Fruit fly (Drosophila melanogaster) whole organism, pupa: ENCODE results near the gene vih.

Source experiments
- CG10348 ChIP-seq: fragments of 200-800 bp; sonication (Bioruptor generic); IDR thresholded peaks from 2 replicates; pipeline ENCODE4 v1.3.6; 2022; ENCODE audit warnings: missing biosample characterization, missing genetic modification characterization
- CG12605 ChIP-seq: fragments of 200-800 bp; sonication (Bioruptor generic); IDR thresholded peaks from 2 replicates; pipeline ENCODE4 v1.3.6; 2022; ENCODE audit warnings: missing biosample characterization, missing genetic modification characterization
- CG13204 ChIP-seq: fragments of 200-800 bp; sonication (Bioruptor generic); optimal IDR thresholded peaks from 2 replicates; lab custom pipeline; 2018; ENCODE audit warnings: missing biosample characterization, mild to moderate bottlenecking, missing genetic modification characterization, moderate library complexity
- CG14655 ChIP-seq: fragments of 200-800 bp; sonication (Bioruptor generic); optimal IDR thresholded peaks from 3 replicates; lab custom pipeline; 2017; ENCODE audit warnings: mild to moderate bottlenecking, missing biosample characterization, missing genetic modification reagents, missing genetic modification characterization
- CG15710 ChIP-seq: fragments of 200-800 bp; sonication (Bioruptor generic); optimal IDR thresholded peaks from 2 replicates; lab custom pipeline; 2018; ENCODE audit warnings: missing biosample characterization, mild to moderate bottlenecking, missing genetic modification characterization, moderate library complexity
- CG17806 ChIP-seq: fragments of 200-800 bp; sonication (Bioruptor generic); optimal IDR thresholded peaks from 2 replicates; lab custom pipeline; 2018; ENCODE audit warnings: missing biosample characterization, mild to moderate bottlenecking, missing genetic modification characterization, moderate library complexity
- CG32121 ChIP-seq: fragments of 200-800 bp; sonication (Bioruptor generic); IDR thresholded peaks from 2 replicates; pipeline ENCODE4 v1.3.6; 2022; ENCODE audit warnings: missing biosample characterization, missing genetic modification characterization
- CG34367 ChIP-seq: fragments of 200-800 bp; sonication (Bioruptor generic); optimal IDR thresholded peaks from 2 replicates; lab custom pipeline; 2018; ENCODE audit warnings: missing biosample characterization, mild to moderate bottlenecking, missing genetic modification characterization
- CG4496 ChIP-seq: fragments of 200-800 bp; sonication (Bioruptor generic); IDR thresholded peaks from 3 replicates; pipeline ENCODE4 v1.3.6; 2022; ENCODE audit warnings: missing biosample characterization, missing genetic modification characterization
- CG8159 ChIP-seq: fragments of 200-800 bp; sonication (Bioruptor generic); optimal IDR thresholded peaks from 3 replicates; lab custom pipeline; 2018; ENCODE audit warnings: missing biosample characterization, mild to moderate bottlenecking, missing genetic modification characterization, moderate library complexity
- CG8301 ChIP-seq: fragments of 200-800 bp; sonication (Bioruptor generic); optimal IDR thresholded peaks from 2 replicates; lab custom pipeline; 2018; ENCODE audit warnings: missing biosample characterization, mild to moderate bottlenecking, missing genetic modification characterization
- CG9948 ChIP-seq: fragments of 200-800 bp; sonication (Bioruptor generic); optimal IDR thresholded peaks from 2 replicates; lab custom pipeline; 2018; ENCODE audit warnings: missing biosample characterization, mild to moderate bottlenecking, missing genetic modification characterization, moderate library complexity
- D1 ChIP-seq: fragments of 200-800 bp; sonication (Bioruptor generic); optimal IDR thresholded peaks from 2 replicates; lab custom pipeline; 2018; ENCODE audit warnings: missing biosample characterization, mild to moderate bottlenecking, missing genetic modification characterization, moderate library complexity
- EcR ChIP-seq: fragments of 200-800 bp; sonication (Bioruptor generic); optimal IDR thresholded peaks from 3 replicates; lab custom pipeline; 2019; ENCODE audit warnings: missing biosample characterization, missing genetic modification characterization, mild to moderate bottlenecking, moderate library complexity, missing genetic modification reagents
- Ets98B ChIP-seq: fragments of 200-800 bp; sonication (Bioruptor generic); IDR thresholded peaks from 2 replicates; pipeline ENCODE4 v1.3.6; 2022; ENCODE audit warnings: missing biosample characterization, missing genetic modification characterization
- Pif1A ChIP-seq: fragments of 200-800 bp; sonication (Bioruptor generic); optimal IDR thresholded peaks from 3 replicates; lab custom pipeline; 2016; ENCODE audit warnings: missing biosample characterization, missing genetic modification characterization
- Pif1B ChIP-seq: fragments of 200-800 bp; sonication (Bioruptor generic); optimal IDR thresholded peaks from 3 replicates; lab custom pipeline; 2016; ENCODE audit warnings: missing biosample characterization, missing genetic modification characterization
- Snoo ChIP-seq: fragments of 200-800 bp; sonication (Bioruptor generic); optimal IDR thresholded peaks from 3 replicates; lab custom pipeline; 2017; ENCODE audit warnings: missing biosample characterization, mild to moderate bottlenecking, missing genetic modification characterization, inconsistent platforms
- fd96Ca ChIP-seq: fragments of 200-800 bp; sonication (Bioruptor generic); IDR thresholded peaks from 3 replicates; pipeline ENCODE4 v1.3.6; 2022; ENCODE audit warnings: missing biosample characterization, missing genetic modification characterization
- gl ChIP-seq: fragments of 200-800 bp; sonication (Bioruptor generic); optimal IDR thresholded peaks from 2 replicates; lab custom pipeline; 2018; ENCODE audit warnings: missing biosample characterization, mild to moderate bottlenecking, missing genetic modification characterization
- rn ChIP-seq: fragments of 200-800 bp; sonication (Bioruptor generic); IDR thresholded peaks from 2 replicates; pipeline ENCODE4 v1.3.6; 2022; ENCODE audit warnings: missing biosample characterization, missing genetic modification characterization

vih gene

DNA sequence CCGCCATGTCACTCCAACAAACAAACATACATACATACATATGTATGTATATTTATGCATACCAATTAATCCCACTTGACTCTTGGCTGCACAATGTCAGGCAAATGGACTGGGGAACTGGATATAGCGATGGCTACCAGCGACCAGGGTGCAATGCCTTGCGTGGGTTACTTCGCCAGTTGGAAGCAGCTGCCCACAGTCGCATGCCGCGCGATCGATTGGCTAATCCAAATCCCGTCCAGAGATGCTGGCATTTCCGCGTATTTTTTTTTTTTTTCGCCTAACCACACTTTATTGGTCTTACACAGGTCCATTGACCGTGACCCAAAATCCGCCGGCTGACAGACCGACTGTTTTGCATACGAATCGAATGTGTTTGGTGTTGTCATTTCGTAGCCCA lies 9.8 kb upstream of the vih start:
- TF ChIP-seq CG15710 (tag; lab: Kevin White, UChicago) = no peak
- no peak for TF ChIP-seq CG4496
- TF ChIP-seq CG10348 (GFP tag; lab: Robert Waterston, UW) = no peak

DNA sequence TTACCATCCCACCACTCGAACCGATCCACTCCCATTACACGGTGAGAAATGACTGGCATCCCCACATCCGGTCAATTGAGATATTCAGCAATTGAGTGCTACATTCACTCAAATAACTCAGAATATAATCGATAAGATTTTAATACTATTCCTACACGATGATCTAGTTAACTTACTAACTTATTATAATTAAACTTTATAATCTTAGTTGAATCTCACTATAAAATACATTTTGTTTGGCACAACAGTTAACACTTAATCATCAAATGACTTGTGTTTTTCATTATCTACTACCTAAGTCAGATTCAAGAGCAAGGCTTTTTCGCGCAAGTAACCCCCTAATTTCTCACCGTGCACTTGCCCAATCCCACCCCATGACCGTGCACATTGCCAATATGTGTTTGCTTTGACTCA lies 8.8 kb upstream of the vih start:
- TF ChIP-seq CG8301 (tag; lab: Kevin White, UChicago) (peak; percentile 92), CG8159 (tag; lab: Kevin White, UChicago) (peak; percentile 87), CG14655 (GFP tag; lab: Kevin White, UChicago) (peak; percentile 95), fd96Ca (GFP tag; lab: Robert Waterston, UW) (peak; percentile 69; the same call in 2 of the 3 replicates), CG17806 (tag; lab: Kevin White, UChicago) (peak; percentile 76), Pif1B (peak; percentile 83), rn (GFP tag; lab: Robert Waterston, UW) (0 out of 2 replicates have a peak, but pooled peaks have one; percentile 25), CG32121 (peak; percentile 73), D1 (tag; lab: Kevin White, UChicago) (peak; percentile 75), CG13204 (GFP tag; lab: Kevin White, UChicago) (no peak), CG15710 (tag; lab: Kevin White, UChicago) (peak; percentile 85), CG12605 (GFP tag; lab: Robert Waterston, UW) (0 out of 2 replicates have a peak, but pooled peaks have one; percentile 20), Pif1A (GFP tag; lab: Kevin White, UChicago) (peak; percentile 84), CG9948 (peak; percentile 82), gl (peak; percentile 60), CG4496 (no peak; the same call in none of the 3 replicates), Ets98B (GFP tag; lab: Robert Waterston, UW) (peak; percentile 67), CG34367 (tag; lab: Kevin White, UChicago) (peak; percentile 75), EcR (GFP tag; lab: Kevin White, UChicago) (no peak), Snoo (peak; percentile 86), CG10348 (GFP tag; lab: Robert Waterston, UW) (peak; percentile 20; the same call in 1 of the 2 replicates)

- TF ChIP-seq EcR (GFP tag; lab: Kevin White, UChicago) (no peak), CG13204 (GFP tag; lab: Kevin White, UChicago) (no peak), CG4496 (0 out of 3 replicates have a peak, but pooled peaks have one; percentile 32), CG9948 (peak; percentile 18), fd96Ca (GFP tag; lab: Robert Waterston, UW) (0 out of 3 replicates have a peak, but pooled peaks have one; percentile 15), CG32121 (peak; percentile 35; the same call in 1 of the 2 replicates), CG12605 (GFP tag; lab: Robert Waterston, UW) (no peak), CG17806 (tag; lab: Kevin White, UChicago) (peak; percentile 6), CG15710 (tag; lab: Kevin White, UChicago) (peak; percentile 11)
Measured at dm6 chr3L:12496428-12497344, 7.4 kb upstream of the vih start, which contains the start of gene CG10657. CG10657 (minus strand) TSS chr3L:12497216.

DNA sequence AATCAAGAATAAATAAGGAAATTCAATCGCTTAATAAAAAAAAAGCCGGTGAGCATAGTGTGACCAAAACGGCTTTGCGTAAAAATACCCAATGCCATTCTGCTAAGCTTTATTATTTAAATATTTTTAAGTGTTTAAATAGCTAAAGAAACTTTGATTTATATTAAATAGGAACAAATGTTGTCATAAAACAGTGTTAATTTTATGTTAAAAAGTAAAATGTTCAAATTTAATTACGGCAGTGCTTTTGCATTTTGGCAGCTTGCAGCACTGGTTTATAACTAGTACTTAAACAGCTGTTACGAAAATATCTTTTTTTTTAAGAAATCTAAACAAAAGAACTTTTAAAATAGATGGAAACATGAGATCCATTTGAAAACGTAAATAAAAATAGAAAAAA lies 2.8 kb upstream of the vih start, which contains the start of the genes CG10638 and CG10681:
CG10638 (minus strand) TSS at position 63 of the 400 bp plus-strand sequence.
CG10681 (plus strand) TSS at position 265 of the 400 bp plus-strand sequence.
- TF ChIP-seq Snoo (peak; percentile 27), Pif1A (GFP tag; lab: Kevin White, UChicago) (no peak), Pif1B (no peak), CG15710 (tag; lab: Kevin White, UChicago) (peak; percentile 40), CG9948 (peak; percentile 3), CG17806 (tag; lab: Kevin White, UChicago) (peak; percentile 11), CG8159 (tag; lab: Kevin White, UChicago) (peak; percentile 16)

DNA sequence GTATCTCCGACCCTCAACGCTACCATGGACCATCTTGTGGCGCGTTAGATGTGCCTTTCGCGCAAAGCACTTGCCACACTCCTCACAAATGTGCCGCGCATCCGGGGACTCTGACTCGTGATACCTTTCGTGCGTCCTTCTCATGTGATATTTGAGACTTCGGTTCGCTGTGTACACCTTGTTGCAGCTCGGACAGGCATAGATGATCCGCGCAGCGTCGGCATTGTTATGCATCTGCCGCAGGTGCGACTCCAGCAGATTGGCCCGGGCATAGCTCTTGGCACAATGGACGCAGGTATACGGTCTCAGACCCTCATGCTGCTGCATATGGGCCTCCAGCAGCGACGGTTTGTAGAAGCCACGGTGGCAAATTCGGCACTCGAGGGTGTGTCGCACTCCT lies 1.9 kb downstream of the vih start:
- TF ChIP-seq CG14655 (GFP tag; lab: Kevin White, UChicago) (no peak), CG4496 (no peak), Snoo (no peak), CG10348 (GFP tag; lab: Robert Waterston, UW) (no peak), CG12605 (GFP tag; lab: Robert Waterston, UW) (no peak), CG13204 (GFP tag; lab: Kevin White, UChicago) (no peak), D1 (tag; lab: Kevin White, UChicago) (no peak), CG34367 (tag; lab: Kevin White, UChicago) (no peak), CG8301 (tag; lab: Kevin White, UChicago) (no peak)

DNA sequence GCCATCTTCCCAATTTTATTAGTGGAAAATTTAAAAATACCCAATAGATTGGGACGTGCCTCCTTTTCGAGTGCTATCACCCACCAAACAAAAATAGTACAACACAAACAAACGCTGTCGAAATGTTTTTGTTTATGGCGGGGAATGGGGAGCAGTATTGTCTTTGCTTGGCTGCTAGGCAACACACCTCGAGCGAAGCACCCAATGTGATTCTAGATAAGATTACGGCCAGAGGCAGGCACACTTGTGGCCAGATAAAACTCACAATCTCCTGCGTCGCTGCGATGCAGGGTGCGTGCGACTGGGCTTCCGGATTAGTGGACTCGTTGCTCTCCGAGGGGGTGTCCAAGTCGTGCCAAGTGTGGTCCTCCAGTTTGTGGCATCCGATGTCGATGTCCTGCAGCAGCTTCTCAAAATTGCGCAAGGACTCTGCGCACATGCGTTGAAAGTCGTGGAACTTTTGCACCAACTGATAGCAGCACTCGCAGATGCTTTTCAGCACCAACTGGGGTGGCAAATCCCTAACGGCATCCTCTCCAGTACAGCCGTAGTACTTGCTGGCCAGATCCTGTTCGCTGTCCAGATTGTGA lies 3.0 kb downstream of the vih start:
- TF ChIP-seq Pif1B = no peak
- TF ChIP-seq fd96Ca (GFP tag; lab: Robert Waterston, UW) = 0 out of 3 replicates have a peak, but pooled peaks have one; percentile 14
